Fruit fly (Drosophila melanogaster) Kc167 (cell line): ENCODE data around the gene Ser7.

Experiments
- psq ChIP-seq: fragments of >200 bp; optimal IDR thresholded peaks from 2 replicates; lab custom pipeline; 2017; ENCODE audit warnings: missing external identifiers
- ttk ChIP-seq: sonication (Bioruptor generic); optimal IDR thresholded peaks from 2 replicates; lab custom pipeline; 2017; ENCODE audit warnings: missing external identifiers

DNA sequence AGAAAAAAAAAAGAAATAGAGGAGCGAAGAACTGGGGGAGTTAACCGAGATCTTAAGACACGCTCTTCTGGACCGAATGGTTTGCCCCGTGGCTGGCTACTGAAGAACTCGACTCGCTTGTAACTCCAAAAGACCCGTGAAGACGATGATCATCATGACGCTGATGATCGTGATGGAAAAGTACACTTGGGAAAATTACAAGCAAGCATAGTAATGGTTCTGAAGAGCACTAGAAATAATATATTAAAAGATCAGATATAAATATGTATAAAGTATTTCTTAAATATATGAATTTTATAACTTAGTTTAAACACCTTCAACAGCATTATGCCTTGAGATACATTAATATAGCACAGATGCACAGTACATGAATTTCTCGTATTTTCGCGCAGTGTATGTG is 46.0 kb downstream of the Ser7 start, which contains the start of gene CG1986:
- TF ChIP-seq psq (lab: Kevin White, UChicago) (no peak), ttk (no peak)
